Worm (Caenorhabditis elegans) whole organism, L2 larva: ENCODE results near the gene D1086.7.

ENCODE experiments used
- C34F6.9 ChIP-seq: fragments of 150-350 bp; optimal IDR thresholded peaks from 2 replicates; lab custom pipeline; 2014; ENCODE audit warnings: missing biosample characterization, missing genetic modification characterization
- F13H6.1 ChIP-seq: sonication (generic microtip); optimal IDR thresholded peaks from 2 replicates; lab custom pipeline; 2016; ENCODE audit warnings: missing genetic modification characterization, missing compliant biosample characterization
- Y55F3AM.14 ChIP-seq: fragments of 200-800 bp; sonication (Bioruptor generic); optimal IDR thresholded peaks from 2 replicates; lab custom pipeline; 2018; ENCODE audit warnings: mild to moderate bottlenecking, missing genetic modification characterization, missing compliant biosample characterization
- ZK546.5 ChIP-seq: sonication (generic microtip); optimal IDR thresholded peaks from 2 replicates; lab custom pipeline; 2017; ENCODE audit warnings: missing biosample characterization, missing genetic modification characterization
- alr-1 ChIP-seq: fragments of 150-350 bp; optimal IDR thresholded peaks from 2 replicates; lab custom pipeline; 2014; ENCODE audit warnings: missing biosample characterization, missing genetic modification characterization
- ama-1 ChIP-seq: fragments of 150-350 bp; optimal IDR thresholded peaks from 2 replicates; lab custom pipeline; 2018; ENCODE audit warnings: inconsistent platforms
- blmp-1 ChIP-seq: sonication (generic microtip); optimal IDR thresholded peaks from 2 replicates; lab custom pipeline; 2017; ENCODE audit warnings: missing genetic modification characterization, mild to moderate bottlenecking, missing compliant biosample characterization, antibody characterized with exemption, moderate library complexity; ENCODE audit not compliant: insufficient read depth
- ceh-16 ChIP-seq: fragments of 150-350 bp; optimal IDR thresholded peaks from 2 replicates; lab custom pipeline; 2014; ENCODE audit warnings: missing biosample characterization, missing genetic modification characterization
- crh-2 ChIP-seq: sonication (generic microtip); optimal IDR thresholded peaks from 2 replicates; lab custom pipeline; 2017; ENCODE audit warnings: missing biosample characterization, missing genetic modification characterization
- dmd-4 ChIP-seq: sonication (generic microtip); optimal IDR thresholded peaks from 2 replicates; lab custom pipeline; 2017; ENCODE audit warnings: missing biosample characterization, missing genetic modification characterization
- egl-27 ChIP-seq: sonication (generic microtip); optimal IDR thresholded peaks from 3 replicates; lab custom pipeline; 2017; ENCODE audit warnings: missing biosample characterization, missing genetic modification reagents, missing genetic modification characterization
- elt-1 ChIP-seq: fragments of 150-350 bp; optimal IDR thresholded peaks from 2 replicates; lab custom pipeline; 2014; ENCODE audit warnings: missing biosample characterization, missing genetic modification characterization
- elt-3 ChIP-seq: sonication (generic microtip); optimal IDR thresholded peaks from 2 replicates; lab custom pipeline; 2017; ENCODE audit warnings: missing biosample characterization, missing genetic modification characterization
- fos-1 ChIP-seq: fragments of 150-350 bp; optimal IDR thresholded peaks from 2 replicates; lab custom pipeline; 2014; ENCODE audit warnings: missing biosample characterization, missing genetic modification characterization
- gmeb-1 ChIP-seq: fragments of 150-350 bp; optimal IDR thresholded peaks from 2 replicates; lab custom pipeline; 2014; ENCODE audit warnings: missing biosample characterization, missing genetic modification characterization
- lin-13 ChIP-seq: fragments of 150-350 bp; optimal IDR thresholded peaks from 2 replicates; lab custom pipeline; 2014; ENCODE audit warnings: missing biosample characterization, missing genetic modification reagents, missing genetic modification characterization
- mab-5 ChIP-seq: fragments of 150-350 bp; optimal IDR thresholded peaks from 2 replicates; lab custom pipeline; 2014; ENCODE audit warnings: missing biosample characterization, missing genetic modification characterization
- mbf-1 ChIP-seq: sonication (generic microtip); optimal IDR thresholded peaks from 2 replicates; lab custom pipeline; 2017; ENCODE audit warnings: missing biosample characterization, missing genetic modification characterization
- mdl-1 ChIP-seq, 2 experiments: fragments of 150-350 bp in 1 of 2; sonication (generic microtip) in 1 of 2; optimal IDR thresholded peaks; 2 replicates each; lab custom pipeline; 2017; ENCODE audit warnings: missing biosample characterization in 2 of 2, missing genetic modification characterization in 2 of 2
- nhr-11 ChIP-seq: fragments of 150-350 bp; optimal IDR thresholded peaks from 2 replicates; lab custom pipeline; 2014; ENCODE audit warnings: missing biosample characterization, missing genetic modification characterization
- nhr-12 ChIP-seq: fragments of 150-350 bp; optimal IDR thresholded peaks from 2 replicates; lab custom pipeline; 2014; ENCODE audit warnings: missing biosample characterization, missing genetic modification characterization
- nhr-129 ChIP-seq: fragments of 150-350 bp; optimal IDR thresholded peaks from 2 replicates; lab custom pipeline; 2014; ENCODE audit warnings: missing biosample characterization, missing genetic modification characterization
- nhr-23 ChIP-seq: fragments of 150-350 bp; optimal IDR thresholded peaks from 2 replicates; lab custom pipeline; 2014; ENCODE audit warnings: missing biosample characterization, missing genetic modification reagents, missing genetic modification characterization
- nhr-77 ChIP-seq: fragments of 150-350 bp; optimal IDR thresholded peaks from 2 replicates; lab custom pipeline; 2014; ENCODE audit warnings: missing biosample characterization, missing genetic modification characterization
- peb-1 ChIP-seq: fragments of 150-350 bp; optimal IDR thresholded peaks from 2 replicates; lab custom pipeline; 2014; ENCODE audit warnings: missing biosample characterization, missing genetic modification characterization
- sem-4 ChIP-seq: fragments of 150-350 bp; optimal IDR thresholded peaks from 2 replicates; lab custom pipeline; 2014; ENCODE audit warnings: missing biosample characterization, missing genetic modification reagents, missing genetic modification characterization
- sma-3 ChIP-seq: sonication (generic microtip); optimal IDR thresholded peaks from 2 replicates; lab custom pipeline; 2016; ENCODE audit warnings: missing genetic modification reagents, missing genetic modification characterization, missing compliant biosample characterization
- sma-9 ChIP-seq, 2 experiments: fragments of 150-350 bp in 1 of 2; sonication (generic microtip) in 1 of 2; optimal IDR thresholded peaks; 2 replicates each; lab custom pipeline; 2014 to 2016; ENCODE audit warnings: missing genetic modification characterization in 2 of 2, mild to moderate bottlenecking in 1 of 2, missing biosample characterization in 1 of 2, missing compliant biosample characterization in 1 of 2, missing genetic modification reagents in 1 of 2, moderate library complexity in 1 of 2
- snpc-4 ChIP-seq: fragments of 150-350 bp; optimal IDR thresholded peaks from 2 replicates; lab custom pipeline; 2014; ENCODE audit warnings: missing biosample characterization, missing genetic modification characterization
- unc-39 ChIP-seq: fragments of 150-350 bp; optimal IDR thresholded peaks from 2 replicates; lab custom pipeline; 2014; ENCODE audit warnings: missing biosample characterization, missing genetic modification characterization
- unc-62 ChIP-seq: fragments of 150-350 bp; optimal IDR thresholded peaks from 2 replicates; lab custom pipeline; 2014; ENCODE audit warnings: missing biosample characterization, missing genetic modification reagents, missing genetic modification characterization
- ztf-1 ChIP-seq: fragments of 200-800 bp; sonication (Bioruptor generic); conservative IDR thresholded peaks from 2 replicates; pipeline ENCODE4 v1.3.6; 2022; ENCODE audit warnings: missing genetic modification characterization, missing compliant biosample characterization

Gene D1086.7

DNA sequence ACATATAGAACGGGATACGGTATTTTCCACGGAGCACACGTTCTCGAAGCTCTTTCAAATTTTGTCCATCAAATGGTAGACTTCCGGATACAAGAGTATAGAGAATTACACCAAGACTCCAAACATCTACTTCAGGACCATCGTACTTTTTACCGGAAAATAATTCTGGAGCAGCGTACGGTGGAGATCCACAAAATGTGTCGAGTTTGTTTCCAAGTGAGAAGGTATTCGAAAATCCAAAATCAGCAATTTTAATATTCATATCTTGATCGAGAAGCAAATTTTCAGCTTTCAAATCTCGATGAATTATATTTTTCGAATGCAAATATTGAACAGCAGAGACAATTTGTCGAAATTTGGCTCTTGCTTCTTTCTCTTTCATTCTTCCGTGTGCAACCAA, 39.1 kb downstream of the D1086.7 start:
- no peak for TF ChIP-seq gmeb-1 (tag; lab: Kevin White, UChicago)
- TF ChIP-seq nhr-12 = no peak
- no peak for TF ChIP-seq egl-27 (tag; lab: Kevin White, UChicago)
- TF ChIP-seq mbf-1 (tag; lab: Kevin White, UChicago) = no peak
- TF ChIP-seq F13H6.1 = no peak
- no peak for TF ChIP-seq elt-1 (tag; lab: Kevin White, UChicago)
- TF ChIP-seq lin-13 = no peak
- no peak for TF ChIP-seq unc-39 (tag; lab: Kevin White, UChicago)

DNA sequence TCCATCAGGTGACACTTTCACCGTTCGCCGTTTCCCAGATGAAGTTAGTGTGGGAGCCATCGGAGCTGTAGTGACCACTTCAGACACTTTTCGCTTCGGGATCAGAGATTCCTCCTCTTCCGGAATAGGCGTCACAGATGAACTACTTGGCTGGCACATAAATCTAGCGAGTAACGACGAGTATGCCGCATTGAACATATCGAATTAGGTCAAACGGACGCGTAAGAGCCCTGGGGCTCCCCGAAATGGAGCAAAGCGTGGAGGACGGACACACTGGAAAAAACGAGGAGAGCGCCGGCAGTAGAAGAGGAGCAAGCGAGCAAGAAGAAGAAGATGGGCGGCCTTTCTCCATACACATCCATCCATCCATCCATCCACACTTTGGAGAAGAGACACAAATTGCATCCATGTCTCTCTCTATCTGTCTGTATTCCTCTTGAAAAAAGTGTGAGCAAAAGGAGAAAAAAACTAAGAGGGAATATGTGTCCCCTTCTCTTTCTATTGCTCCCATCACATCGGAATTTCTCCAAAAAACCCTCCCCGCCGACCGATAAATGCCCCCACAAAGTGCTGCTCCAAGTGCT, 42.4 kb downstream of the D1086.7 start:
- TF ChIP-seq ama-1 (lab: Kevin White, UChicago) (no peak), nhr-129 (tag; lab: Kevin White, UChicago) (peak; percentile 17)
- TF ChIP-seq, all 48 proteins: peak for 1

DNA sequence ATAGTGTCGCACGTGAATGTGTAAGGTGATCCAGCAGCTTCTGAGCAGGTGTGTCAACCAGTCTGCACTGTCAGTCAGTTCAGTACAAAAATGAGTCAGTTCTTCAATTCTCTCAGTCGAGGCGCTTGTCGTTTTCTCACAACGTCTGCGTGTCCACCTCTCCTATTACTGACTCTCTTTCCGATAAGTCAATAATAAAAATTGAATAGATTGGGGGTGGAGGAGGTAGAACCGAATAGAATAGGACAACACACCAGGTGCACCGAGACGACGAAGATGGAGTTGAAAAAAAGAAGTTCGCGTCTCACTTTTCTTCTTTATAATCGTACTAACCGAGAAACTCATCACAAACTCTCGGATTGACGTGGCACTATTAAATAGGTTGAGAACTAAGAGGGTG, 43.8 kb downstream of the D1086.7 start:
- TF ChIP-seq nhr-23 (tag; lab: Kevin White, UChicago) (no peak), nhr-11 (no peak), nhr-77 (tag; lab: Kevin White, UChicago) (no peak), nhr-129 (tag; lab: Kevin White, UChicago) (peak; percentile 18), F13H6.1 (no peak), fos-1 (peak; percentile 52), sma-9 (GFP tag; optimal IDR thresholded peaks at IDR 0.05; lab: Kevin White, UChicago) (no peak), sma-9 (tag; optimal IDR thresholded peaks at IDR 0.05; lab: Kevin White, UChicago) (no peak), alr-1 (tag; lab: Kevin White, UChicago) (no peak)

DNA sequence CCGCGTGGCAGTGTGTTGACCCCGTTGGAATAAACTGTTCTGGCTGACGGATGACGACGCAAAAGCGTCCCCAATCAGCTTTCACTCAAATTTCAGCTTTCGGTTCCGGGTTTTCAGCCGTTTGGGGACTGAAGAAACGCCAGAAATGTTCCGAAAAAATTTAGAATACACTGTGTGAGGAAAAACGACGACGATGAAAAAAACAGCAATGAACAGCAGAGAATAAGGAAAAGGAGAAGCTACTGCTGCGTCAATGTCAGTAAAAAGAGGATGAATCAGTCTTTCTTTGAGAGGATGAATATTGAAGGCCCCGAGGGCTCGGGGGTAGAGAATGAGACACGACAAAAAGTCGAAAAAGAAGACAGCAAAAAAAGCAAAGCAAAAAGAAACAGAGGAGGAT, 44.8 kb downstream of the D1086.7 start:
- TF ChIP-seq snpc-4 (tag; lab: Kevin White, UChicago) (no peak), Y55F3AM.14 (GFP tag; lab: Kevin White, UChicago) (peak; percentile 3), lin-13 (no peak), F13H6.1 (no peak), unc-62 (GFP tag; lab: Kevin White, UChicago) (no peak)

DNA sequence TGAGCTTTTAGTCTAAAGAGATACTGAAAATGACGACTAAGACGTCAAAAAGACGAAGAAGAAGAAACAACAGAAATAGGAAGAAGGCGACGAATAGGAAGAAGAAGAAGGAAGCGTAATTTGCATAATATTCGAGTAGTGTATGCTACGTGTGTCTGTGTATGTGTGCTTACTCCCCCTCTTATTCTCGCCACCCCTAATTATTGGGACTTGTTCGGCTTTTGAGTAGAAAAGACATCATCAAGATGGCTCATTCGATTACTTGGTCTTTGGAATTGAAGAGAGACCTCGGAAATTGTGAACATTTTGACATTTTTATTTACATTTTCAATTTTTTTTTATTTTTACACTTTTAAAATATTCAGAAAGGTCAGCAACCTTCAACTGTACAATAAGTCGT, 46.2 kb downstream of the D1086.7 start:
- TF ChIP-seq blmp-1 (tag; lab: Kevin White, UChicago) = no peak
- TF ChIP-seq mab-5 (tag; lab: Kevin White, UChicago) = no peak
- no peak for TF ChIP-seq snpc-4 (tag; lab: Kevin White, UChicago)
- no peak for TF ChIP-seq sma-3 (GFP tag; lab: Kevin White, UChicago)
- TF ChIP-seq ztf-1 (GFP tag; lab: Robert Waterston, UW) = no peak
- no peak for TF ChIP-seq ZK546.5 (tag; lab: Kevin White, UChicago)
- TF ChIP-seq crh-2 = no peak
- TF ChIP-seq C34F6.9 (tag; lab: Kevin White, UChicago) = no peak
- no peak for TF ChIP-seq sem-4 (tag; lab: Kevin White, UChicago)
- TF ChIP-seq mdl-1 (tag; optimal IDR thresholded peaks at IDR 0.05; lab: Kevin White, UChicago) = no peak
- TF ChIP-seq ceh-16 = no peak
- TF ChIP-seq mbf-1 (tag; lab: Kevin White, UChicago) = no peak
- TF ChIP-seq ama-1 (lab: Kevin White, UChicago) = no peak
- TF ChIP-seq gmeb-1 (tag; lab: Kevin White, UChicago) = no peak
- TF ChIP-seq peb-1 (tag; lab: Kevin White, UChicago) = no peak
- TF ChIP-seq nhr-11 = no peak
- no peak for TF ChIP-seq elt-3
- TF ChIP-seq dmd-4 (tag; lab: Kevin White, UChicago) = no peak
